Worm (Caenorhabditis elegans): Measurements from ENCODE around the gene str-64.

str-64 gene

DNA sequence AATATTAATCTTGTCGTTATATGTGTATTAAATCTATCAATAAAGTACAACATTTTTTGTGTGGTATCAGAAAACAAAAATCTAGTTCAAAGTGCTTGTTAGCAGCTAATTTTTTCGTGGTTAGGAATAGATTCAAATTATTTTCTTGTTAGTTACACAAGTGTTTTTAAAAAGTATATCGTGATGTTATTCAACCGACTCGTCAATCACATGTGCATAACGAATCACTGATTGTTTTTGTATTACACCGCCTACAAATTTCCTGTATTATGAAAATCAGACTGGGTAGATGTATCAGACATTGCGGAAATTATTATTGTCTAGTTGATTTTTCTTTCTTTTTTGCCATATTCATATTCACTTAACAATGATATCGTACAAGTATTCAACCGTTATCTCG is at the start of gene str-64:
TSS of gene str-64 (plus strand) at position 301 of the 400 bp plus-strand sequence.
- TF ChIP-seq unc-62 (GFP tag; optimal IDR thresholded peaks at IDR 0.05), result no peak

DNA sequence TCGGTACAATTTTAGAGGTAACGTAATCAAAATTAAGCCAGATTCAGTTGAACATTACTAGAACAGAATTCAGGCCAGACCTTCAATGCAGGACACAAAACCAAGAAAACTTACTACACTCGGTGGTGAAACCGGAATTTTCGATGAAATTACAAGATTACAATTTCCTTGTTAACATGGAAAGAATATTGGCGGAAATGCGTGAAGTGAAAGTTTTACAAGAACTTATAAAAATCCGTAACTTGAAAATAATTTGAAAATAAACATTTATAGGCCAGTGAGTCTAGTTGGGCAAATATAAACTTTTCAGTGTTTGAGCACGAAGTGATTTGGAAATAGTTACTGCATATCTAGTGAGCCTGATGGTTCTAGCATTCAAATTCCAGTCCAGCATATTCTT is 48.2 kb upstream of the str-64 start, which contains the start of gene K08D9.6:
TSS of gene K08D9.6 (minus strand) at position 101 of the 400 bp plus-strand sequence.
- no peak for TF ChIP-seq unc-62 (GFP tag; optimal IDR thresholded peaks at IDR 0.05)

ce11 chrV:3236610-3237009 is 46.4 kb upstream of the str-64 start, which contains the start of the genes K08D9.9 and str-16:
TSS of gene K08D9.9 (minus strand) at chrV:3236710.
TSS of gene str-16 (plus strand) at chrV:3236875.
- no peak for TF ChIP-seq unc-62 (GFP tag; optimal IDR thresholded peaks at IDR 0.05)

DNA sequence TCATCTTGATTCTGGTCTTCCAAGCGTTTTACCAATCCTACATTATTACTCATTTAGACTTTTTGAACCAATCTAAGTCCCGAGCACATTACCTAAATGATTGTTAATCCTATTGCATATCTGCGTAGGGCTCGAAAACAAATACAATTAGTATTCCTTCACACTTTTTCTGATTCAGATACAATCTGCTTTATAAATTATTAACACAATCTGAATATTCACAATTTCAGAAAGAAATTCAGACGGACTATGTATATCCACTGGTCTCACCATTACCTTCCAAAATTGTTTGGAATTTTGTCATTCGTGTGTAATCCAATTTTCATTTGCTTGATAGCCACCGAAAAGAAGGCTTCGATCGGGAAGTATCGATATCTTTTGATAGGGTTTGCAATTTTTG is 41.9 kb upstream of the str-64 start, which contains the start of gene srj-11:
TSS of gene srj-11 (plus strand) at position 250 of the 400 bp plus-strand sequence.
- TF ChIP-seq unc-62 (GFP tag; optimal IDR thresholded peaks at IDR 0.05), result no peak

DNA sequence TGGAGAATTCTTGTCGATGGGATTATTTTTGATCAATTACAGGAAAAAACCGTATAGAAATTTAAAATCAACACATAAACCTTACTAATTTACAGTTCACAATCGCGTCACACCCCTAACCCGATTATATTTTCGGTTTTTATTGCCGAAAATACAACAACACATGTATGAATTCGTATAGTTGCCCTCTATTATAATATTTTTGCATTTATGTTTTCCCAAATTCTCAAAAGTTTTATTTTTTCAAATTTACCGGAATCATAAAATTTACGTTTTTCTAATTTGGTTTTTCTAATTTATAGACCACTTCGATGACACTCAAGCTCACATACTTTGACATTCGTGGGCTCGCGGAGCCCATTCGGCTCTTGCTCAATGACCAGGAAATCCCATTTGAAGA is 40.1 kb upstream of the str-64 start, which contains the start of gene gst-23:
TSS of gene gst-23 (plus strand) at position 301 of the 400 bp plus-strand sequence.
- TF ChIP-seq unc-62 (GFP tag; optimal IDR thresholded peaks at IDR 0.05), result no peak

- TF ChIP-seq unc-62 (GFP tag; optimal IDR thresholded peaks at IDR 0.05), result no peak
Measured at ce11 chrV:3244703-3245102, 38.4 kb upstream of the str-64 start, which contains the start of gene srj-7. TSS of gene srj-7 (plus strand) at chrV:3245003.

DNA sequence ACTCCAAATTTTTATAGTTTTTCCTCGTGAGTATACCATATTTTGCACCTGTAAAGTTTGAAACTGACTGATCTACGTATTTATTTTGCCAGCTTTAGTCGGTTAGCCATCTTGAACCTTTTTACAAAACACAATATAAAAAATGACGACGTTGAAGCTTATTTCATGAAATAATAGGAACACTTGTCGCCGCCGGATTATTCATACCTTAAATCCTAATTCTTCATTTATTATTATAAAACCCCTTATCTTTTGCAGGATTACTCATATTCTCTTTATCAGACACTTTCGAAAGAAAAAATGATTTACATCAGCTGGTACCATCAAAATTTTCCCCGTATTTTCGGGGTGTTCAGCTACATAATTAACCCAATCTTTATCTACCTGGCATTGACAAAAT is 35.5 kb upstream of the str-64 start, which contains the start of gene srj-8:
TSS of gene srj-8 (plus strand) at position 301 of the 400 bp plus-strand sequence.
- no peak for TF ChIP-seq unc-62 (GFP tag; optimal IDR thresholded peaks at IDR 0.05)

DNA sequence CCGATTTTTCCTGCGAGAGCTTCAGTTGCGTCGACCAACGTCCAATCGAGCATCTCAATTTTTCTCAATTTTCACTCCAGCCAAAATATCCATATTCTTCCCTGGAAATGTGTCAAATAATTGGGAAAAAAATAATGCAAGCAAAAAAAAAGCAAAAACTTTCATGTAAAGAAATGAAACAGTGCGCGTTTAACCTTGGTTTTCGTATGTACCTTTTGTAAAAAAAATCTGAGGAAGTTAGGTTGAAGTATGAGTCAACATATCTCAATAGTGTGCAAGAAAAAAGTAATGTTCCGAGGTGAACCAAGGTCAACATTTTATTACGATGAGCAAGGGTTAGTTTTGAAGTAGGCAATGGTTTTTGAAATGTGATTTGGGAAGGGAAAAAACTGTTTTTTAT is 32.9 kb upstream of the str-64 start, which contains the start of gene T28A11.13:
TSS of gene T28A11.13 (minus strand) at position 101 of the 400 bp plus-strand sequence.
- TF ChIP-seq unc-62 (GFP tag; optimal IDR thresholded peaks at IDR 0.05), result no peak

- no peak for TF ChIP-seq unc-62 (GFP tag; optimal IDR thresholded peaks at IDR 0.05)
Measured at ce11 chrV:3256051-3256450, 27.0 kb upstream of the str-64 start, which contains the start of gene srt-63. TSS of gene srt-63 (minus strand) at chrV:3256151.

DNA sequence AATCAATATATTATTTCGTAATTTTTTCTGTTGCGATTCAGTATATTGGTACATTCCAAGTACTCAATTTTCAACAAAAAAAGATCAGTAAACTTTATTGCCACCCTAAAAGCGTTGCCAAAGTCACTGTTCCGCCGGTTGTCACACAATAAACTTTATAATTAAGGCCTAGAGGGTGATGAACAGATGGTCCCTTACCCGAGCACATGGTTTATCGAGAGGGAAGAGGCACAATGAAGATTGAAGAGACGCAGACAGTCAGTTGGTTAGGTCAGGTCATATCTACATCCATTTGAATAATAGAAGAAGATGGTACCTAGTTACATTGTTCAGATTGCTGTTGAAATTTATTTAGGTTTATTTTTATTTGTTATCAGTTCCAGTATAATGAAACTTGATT is 26.2 kb upstream of the str-64 start:
- TF ChIP-seq unc-62 (GFP tag; optimal IDR thresholded peaks at IDR 0.05), result no peak

- no peak for TF ChIP-seq unc-62 (GFP tag; optimal IDR thresholded peaks at IDR 0.05)
Measured at ce11 chrV:3257277-3257676, 25.8 kb upstream of the str-64 start, which contains the start of gene T28A11.22. TSS of gene T28A11.22 (plus strand) at chrV:3257577.

ce11 chrV:3259168-3259622 is 23.9 kb upstream of the str-64 start, which contains the start of gene T28A11.16:
TSS of gene T28A11.16 (minus strand) at chrV:3259218.
- TF ChIP-seq unc-62 (GFP tag; optimal IDR thresholded peaks at IDR 0.05), result no peak

DNA sequence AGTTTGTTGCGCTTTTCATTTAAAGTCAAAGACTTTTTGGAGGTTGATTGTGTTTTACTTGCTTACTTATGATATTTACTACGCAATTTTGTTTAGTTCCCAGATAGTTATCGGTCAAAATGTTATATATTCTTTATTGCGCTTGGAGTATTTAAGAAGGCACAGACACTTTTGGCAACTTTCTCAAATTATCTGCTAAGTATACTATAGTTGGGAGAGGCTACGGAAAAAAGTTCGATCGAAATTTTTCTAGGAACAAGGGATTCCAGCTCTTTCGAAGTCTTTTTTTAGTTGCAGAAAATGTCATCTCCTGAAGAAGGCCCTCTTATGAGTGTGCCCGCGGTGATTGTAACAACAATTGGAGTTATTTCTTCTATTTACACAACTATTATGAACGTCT is 23.0 kb upstream of the str-64 start, which contains the start of gene srbc-5:
TSS of gene srbc-5 (plus strand) at position 301 of the 400 bp plus-strand sequence.
- TF ChIP-seq unc-62 (GFP tag; optimal IDR thresholded peaks at IDR 0.05), result no peak

DNA sequence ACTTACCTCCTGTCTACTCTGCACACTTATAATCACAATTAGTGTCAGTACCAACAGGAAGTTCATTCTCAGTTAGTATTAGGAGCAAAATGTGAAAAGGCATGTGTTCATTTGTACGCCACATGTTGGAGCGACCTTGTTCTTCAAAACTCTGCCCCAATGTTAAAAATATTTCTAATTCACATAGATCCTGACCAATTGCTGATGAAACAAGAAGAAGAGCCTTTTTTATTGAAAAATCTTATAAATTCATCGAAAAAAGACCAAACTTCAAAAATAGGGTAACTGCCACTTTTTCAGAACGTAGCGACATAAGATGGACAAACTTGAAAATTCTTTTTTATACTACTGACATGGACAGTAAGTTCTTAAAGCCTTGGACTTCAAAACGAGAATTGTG is 16.9 kb upstream of the str-64 start, which contains the start of gene T28A11.17:
TSS of gene T28A11.17 (minus strand) at position 101 of the 400 bp plus-strand sequence.
- TF ChIP-seq unc-62 (GFP tag; optimal IDR thresholded peaks at IDR 0.05), result no peak

ce11 chrV:3267950-3268349 is 15.1 kb upstream of the str-64 start, which contains the start of gene T28A11.18:
TSS of gene T28A11.18 (minus strand) at chrV:3268050.
- TF ChIP-seq unc-62 (GFP tag; optimal IDR thresholded peaks at IDR 0.05), result no peak

ce11 chrV:3269407-3269806 is 13.7 kb upstream of the str-64 start, which contains the start of gene T28A11.19:
TSS of gene T28A11.19 (minus strand) at chrV:3269514.
- TF ChIP-seq unc-62 (GFP tag; optimal IDR thresholded peaks at IDR 0.05), result no peak

ce11 chrV:3273156-3273555 is 9.9 kb upstream of the str-64 start, which contains the start of gene T28A11.20:
TSS of gene T28A11.20 (minus strand) at chrV:3273256.
- TF ChIP-seq unc-62 (GFP tag; optimal IDR thresholded peaks at IDR 0.05), result no peak

Measured in whole organism, dauer.